Worm (Caenorhabditis elegans): Measurements from ENCODE around the gene W04D2.4.

Gene W04D2.4

ce11 chrV:12462908-12463307, 34.6 kb downstream of the W04D2.4 start, which contains the start of gene egl-10:
Gene egl-10, minus strand, starts transcription at chrV:12463008.
- peak; percentile 6 for TF ChIP-seq cnd-1 (tag; optimal IDR thresholded peaks at IDR 0.05)
- TF ChIP-seq snpc-4 (tag; optimal IDR thresholded peaks at IDR 0.05), result no peak

DNA sequence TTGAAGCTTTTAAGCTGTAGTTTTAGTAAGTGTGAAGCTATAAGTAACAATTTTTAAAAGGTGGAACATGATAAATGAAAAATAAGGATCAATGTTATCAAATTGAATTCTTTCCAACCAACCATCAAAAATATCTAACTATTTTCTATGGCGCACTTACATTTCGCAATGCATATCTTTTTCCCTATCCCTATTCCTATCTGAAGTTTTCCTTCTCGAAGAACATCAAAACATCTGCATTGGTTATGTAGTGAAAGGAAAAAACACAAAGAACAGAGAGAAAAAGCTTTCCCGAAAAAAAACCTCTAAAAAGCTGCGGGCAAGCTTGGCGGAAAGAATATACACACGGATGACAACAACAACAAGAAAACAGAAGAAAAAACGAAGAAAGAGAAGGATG, 37.0 kb downstream of the W04D2.4 start:
- TF ChIP-seq lin-32 (GFP tag; optimal IDR thresholded peaks at IDR 0.05) (no peak), nhr-12 (tag; optimal IDR thresholded peaks at IDR 0.05) (no peak), sem-2 (GFP tag; optimal IDR thresholded peaks at IDR 0.05) (no peak), ztf-11 (tag; optimal IDR thresholded peaks at IDR 0.05) (no peak), mab-5 (tag; optimal IDR thresholded peaks at IDR 0.05) (no peak), nhr-237 (tag; optimal IDR thresholded peaks at IDR 0.05) (no peak), snpc-4 (tag; optimal IDR thresholded peaks at IDR 0.05) (no peak), ceh-83 (GFP tag; optimal IDR thresholded peaks at IDR 0.05) (no peak), mep-1 (tag; optimal IDR thresholded peaks at IDR 0.05) (no peak), ceh-39 (tag; optimal IDR thresholded peaks at IDR 0.05) (no peak), pha-4 (tag; optimal IDR thresholded peaks at IDR 0.05) (no peak), bed-3 (GFP tag; optimal IDR thresholded peaks at IDR 0.05) (no peak)

- no peak for TF ChIP-seq mab-5 (tag; optimal IDR thresholded peaks at IDR 0.05)
- no peak for TF ChIP-seq elt-1 (tag; optimal IDR thresholded peaks at IDR 0.05; ENCODE audit: borderline replicate concordance, insufficient read depth)
Measured at ce11 chrV:12455695-12456094, 41.9 kb downstream of the W04D2.4 start.

DNA sequence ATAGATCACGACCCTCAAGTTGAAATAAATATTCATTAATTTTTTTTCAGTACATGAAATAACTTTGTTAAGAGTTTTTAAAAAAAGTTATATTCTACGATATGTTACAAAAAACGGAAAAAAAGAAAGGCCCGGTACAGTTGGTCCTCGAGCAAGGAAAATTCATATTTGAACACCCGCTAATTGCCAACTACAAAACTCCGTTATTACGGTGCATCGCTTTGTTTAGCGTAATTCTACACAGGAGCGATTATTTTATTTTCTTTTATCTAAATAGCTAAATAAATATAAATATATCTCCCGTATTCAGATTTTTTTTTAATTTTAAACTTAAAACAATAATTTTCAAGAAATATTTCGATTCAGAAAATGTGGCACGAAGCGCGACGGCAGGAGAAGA, 47.1 kb downstream of the W04D2.4 start, which contains the start of gene F28C1.1:
TSS of gene F28C1.1 (plus strand) at position 365 of the 400 bp plus-strand sequence.
- TF ChIP-seq elt-3 (tag; optimal IDR thresholded peaks at IDR 0.05) (no peak), hlh-1 (tag; optimal IDR thresholded peaks at IDR 0.05) (no peak), ztf-11 (tag; optimal IDR thresholded peaks at IDR 0.05) (no peak), lsy-2 (tag; optimal IDR thresholded peaks at IDR 0.05) (peak; percentile 20), ces-1 (GFP tag; optimal IDR thresholded peaks at IDR 0.05) (peak; percentile 53), M03D4.4 (tag; optimal IDR thresholded peaks at IDR 0.05) (no peak)

DNA sequence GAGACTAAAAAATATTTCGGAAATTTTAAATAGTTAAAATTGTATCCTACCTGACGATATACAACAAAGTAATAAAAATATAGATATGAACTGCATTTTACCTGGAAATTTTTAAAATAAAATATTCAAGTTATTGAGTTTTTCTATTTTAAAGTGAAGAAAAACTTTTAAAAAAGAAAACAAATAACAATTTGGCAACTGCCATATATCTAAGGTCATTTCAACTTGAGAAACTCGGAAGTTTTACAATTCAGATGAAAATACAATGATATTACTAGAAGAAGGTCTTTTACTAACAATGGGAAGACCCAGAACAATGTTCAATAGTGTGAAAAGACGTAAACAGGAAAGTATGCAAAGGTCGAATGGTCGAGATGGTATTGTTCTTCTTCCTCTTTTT, 47.7 kb downstream of the W04D2.4 start, which contains the start of gene C54D10.10:
TSS of gene C54D10.10 (minus strand) at position 101 of the 400 bp plus-strand sequence.
- no peak for TF ChIP-seq mls-2 (tag; optimal IDR thresholded peaks at IDR 0.05)

- no peak for TF ChIP-seq unc-39 (tag; optimal IDR thresholded peaks at IDR 0.05)
Measured at ce11 chrV:12446895-12447294, 50.7 kb downstream of the W04D2.4 start, which contains the start of the genes pals-38 and C54D10.9. Gene pals-38, minus strand, starts transcription at chrV:12446995. Gene C54D10.9, plus strand, starts transcription at chrV:12447153.

All from whole organism, mixed stage, embryonic.